Worm (Caenorhabditis elegans) whole organism, late embryonic: ENCODE measurements around the gene dsl-3.

Experiments
- Y22D7AL.16 ChIP-seq: sonication (generic microtip); optimal IDR thresholded peaks from 2 replicates; lab custom pipeline; 2016; ENCODE audit warnings: missing genetic modification characterization, missing compliant biosample characterization
- elt-2 ChIP-seq: sonication (generic microtip); optimal IDR thresholded peaks from 2 replicates; lab custom pipeline; 2016; ENCODE audit warnings: missing genetic modification reagents, missing genetic modification characterization, missing compliant biosample characterization
- fkh-10 ChIP-seq: fragments of 150-350 bp; optimal IDR thresholded peaks from 2 replicates; lab custom pipeline; 2014; ENCODE audit warnings: missing biosample characterization, missing genetic modification reagents, missing genetic modification characterization
- pqm-1 ChIP-seq: sonication (generic microtip); optimal IDR thresholded peaks from 2 replicates; lab custom pipeline; 2016; ENCODE audit warnings: missing genetic modification characterization, missing compliant biosample characterization

DNA sequence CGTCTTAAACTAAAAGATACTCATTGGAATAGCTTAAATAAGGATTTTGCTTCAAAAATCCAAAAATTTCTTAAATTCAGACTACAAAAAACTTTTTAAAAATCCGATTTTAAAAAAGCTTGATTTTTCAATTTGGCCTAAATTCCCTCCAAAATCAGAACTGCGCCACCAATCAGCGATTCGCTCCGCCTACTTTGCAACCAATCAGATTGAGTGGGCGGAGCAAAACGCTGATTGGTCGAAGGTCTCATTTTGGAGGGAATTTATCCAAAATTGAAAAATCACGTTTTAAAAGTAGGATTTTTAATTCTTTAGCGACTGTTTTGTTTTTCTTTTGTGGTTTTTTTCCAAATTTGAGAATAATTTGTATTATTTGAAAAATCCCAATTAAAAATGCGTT is 39.3 kb downstream of the dsl-3 start:
- TF ChIP-seq fkh-10 (no peak), Y22D7AL.16 (tag; lab: Kevin White, UChicago) (no peak), elt-2 (tag; lab: Kevin White, UChicago) (no peak), pqm-1 (tag; lab: Kevin White, UChicago) (no peak)
